Worm (Caenorhabditis elegans) whole organism, mixed stage, embryonic: Measurements from ENCODE around the gene zip-6.

ENCODE experiments used
- M03D4.4 ChIP-seq: sonication (generic microtip); optimal IDR thresholded peaks from 2 replicates; lab custom pipeline; 2017; ENCODE audit warnings: mild to moderate bottlenecking, missing genetic modification characterization, missing compliant biosample characterization
- bed-3 ChIP-seq: fragments of 200-800 bp; sonication (Bioruptor generic); optimal IDR thresholded peaks from 3 replicates; lab custom pipeline; 2018; ENCODE audit warnings: mild to moderate bottlenecking, missing genetic modification characterization, moderate library complexity, missing compliant biosample characterization
- blmp-1 ChIP-seq: fragments of 150-350 bp; optimal IDR thresholded peaks from 2 replicates; lab custom pipeline; 2014; ENCODE audit warnings: missing biosample characterization, missing genetic modification characterization
- ceh-43 ChIP-seq: fragments of 200-800 bp; sonication (Bioruptor generic); optimal IDR thresholded peaks from 2 replicates; lab custom pipeline; 2018; ENCODE audit warnings: mild to moderate bottlenecking, missing genetic modification characterization, moderate library complexity, missing compliant biosample characterization
- ces-1 ChIP-seq: fragments of 150-350 bp; optimal IDR thresholded peaks from 2 replicates; lab custom pipeline; 2014; ENCODE audit warnings: missing biosample characterization, missing genetic modification reagents, missing genetic modification characterization
- cnd-1 ChIP-seq: fragments of 200-800 bp; sonication (Bioruptor generic); optimal IDR thresholded peaks from 2 replicates; lab custom pipeline; 2018; ENCODE audit warnings: mild to moderate bottlenecking, missing genetic modification characterization, missing compliant biosample characterization
- drap-1 ChIP-seq: fragments of 200-800 bp; sonication (Bioruptor generic); optimal IDR thresholded peaks from 3 replicates; lab custom pipeline; 2018; ENCODE audit warnings: mild to moderate bottlenecking, missing genetic modification characterization, missing compliant biosample characterization
- elt-1 ChIP-seq: sonication (generic microtip); optimal IDR thresholded peaks from 2 replicates; lab custom pipeline; 2017; ENCODE audit warnings: missing genetic modification characterization, mild to moderate bottlenecking, missing compliant biosample characterization, antibody characterized with exemption, moderate library complexity, borderline replicate concordance; ENCODE audit not compliant: insufficient read depth
- elt-3 ChIP-seq: fragments of 150-350 bp; optimal IDR thresholded peaks from 2 replicates; lab custom pipeline; 2014; ENCODE audit warnings: missing biosample characterization, missing genetic modification characterization
- flh-1 ChIP-seq: fragments of 200-800 bp; sonication (Bioruptor generic); optimal IDR thresholded peaks from 2 replicates; lab custom pipeline; 2018; ENCODE audit warnings: mild to moderate bottlenecking, missing genetic modification characterization, moderate library complexity, missing compliant biosample characterization
- ham-2 ChIP-seq: fragments of 200-800 bp; sonication (Bioruptor generic); optimal IDR thresholded peaks from 2 replicates; lab custom pipeline; 2018; ENCODE audit warnings: mild to moderate bottlenecking, missing genetic modification characterization, missing compliant biosample characterization
- hlh-1 ChIP-seq: fragments of 150-350 bp; optimal IDR thresholded peaks from 2 replicates; lab custom pipeline; 2014; ENCODE audit warnings: missing biosample characterization, missing genetic modification reagents, missing genetic modification characterization
- lin-32 ChIP-seq: fragments of 200-800 bp; sonication (Bioruptor generic); optimal IDR thresholded peaks from 2 replicates; lab custom pipeline; 2018; ENCODE audit warnings: mild to moderate bottlenecking, missing genetic modification characterization, missing compliant biosample characterization
- lsy-2 ChIP-seq: fragments of 150-350 bp; optimal IDR thresholded peaks from 2 replicates; lab custom pipeline; 2014; ENCODE audit warnings: missing biosample characterization, missing genetic modification characterization
- mab-5 ChIP-seq: fragments of 150-350 bp; optimal IDR thresholded peaks from 2 replicates; lab custom pipeline; 2014; ENCODE audit warnings: missing biosample characterization, missing genetic modification characterization
- mep-1 ChIP-seq: fragments of 150-350 bp; optimal IDR thresholded peaks from 2 replicates; lab custom pipeline; 2017; ENCODE audit warnings: missing biosample characterization, missing genetic modification reagents, missing genetic modification characterization, inconsistent platforms
- mls-2 ChIP-seq: sonication (generic microtip); optimal IDR thresholded peaks from 2 replicates; lab custom pipeline; 2016; ENCODE audit warnings: mild to moderate bottlenecking, missing genetic modification characterization, moderate library complexity, missing compliant biosample characterization
- nhr-12 ChIP-seq: fragments of 150-350 bp; optimal IDR thresholded peaks from 2 replicates; lab custom pipeline; 2014; ENCODE audit warnings: missing biosample characterization, missing genetic modification characterization
- nhr-2 ChIP-seq: fragments of 150-350 bp; optimal IDR thresholded peaks from 2 replicates; lab custom pipeline; 2014; ENCODE audit warnings: missing biosample characterization, missing genetic modification characterization
- nhr-237 ChIP-seq: fragments of 150-350 bp; optimal IDR thresholded peaks from 2 replicates; lab custom pipeline; 2014; ENCODE audit warnings: missing biosample characterization, missing genetic modification characterization
- nhr-28 ChIP-seq: fragments of 150-350 bp; optimal IDR thresholded peaks from 2 replicates; lab custom pipeline; 2014; ENCODE audit warnings: missing biosample characterization, missing genetic modification characterization
- sem-2 ChIP-seq: fragments of 200-800 bp; sonication (Bioruptor generic); optimal IDR thresholded peaks from 2 replicates; lab custom pipeline; 2018; ENCODE audit warnings: mild to moderate bottlenecking, missing genetic modification characterization, missing compliant biosample characterization
- tbx-8 ChIP-seq: fragments of 200-800 bp; sonication (Bioruptor generic); optimal IDR thresholded peaks from 2 replicates; lab custom pipeline; 2018; ENCODE audit warnings: mild to moderate bottlenecking, missing genetic modification characterization, moderate library complexity, missing compliant biosample characterization
- unc-120 ChIP-seq: sonication (generic microtip); optimal IDR thresholded peaks from 2 replicates; lab custom pipeline; 2017; ENCODE audit warnings: missing genetic modification characterization, missing compliant biosample characterization; ENCODE audit not compliant: poor library complexity, severe bottlenecking
- unc-62 ChIP-seq: fragments of 150-350 bp; optimal IDR thresholded peaks from 2 replicates; lab custom pipeline; 2014; ENCODE audit warnings: missing biosample characterization, missing genetic modification reagents, missing genetic modification characterization
- zip-8 ChIP-seq: fragments of 150-350 bp; optimal IDR thresholded peaks from 2 replicates; lab custom pipeline; 2014; ENCODE audit warnings: missing biosample characterization, missing genetic modification characterization
- ztf-11 ChIP-seq: fragments of 150-350 bp; optimal IDR thresholded peaks from 2 replicates; lab custom pipeline; 2014; ENCODE audit warnings: missing biosample characterization, missing genetic modification characterization

zip-6 gene

DNA sequence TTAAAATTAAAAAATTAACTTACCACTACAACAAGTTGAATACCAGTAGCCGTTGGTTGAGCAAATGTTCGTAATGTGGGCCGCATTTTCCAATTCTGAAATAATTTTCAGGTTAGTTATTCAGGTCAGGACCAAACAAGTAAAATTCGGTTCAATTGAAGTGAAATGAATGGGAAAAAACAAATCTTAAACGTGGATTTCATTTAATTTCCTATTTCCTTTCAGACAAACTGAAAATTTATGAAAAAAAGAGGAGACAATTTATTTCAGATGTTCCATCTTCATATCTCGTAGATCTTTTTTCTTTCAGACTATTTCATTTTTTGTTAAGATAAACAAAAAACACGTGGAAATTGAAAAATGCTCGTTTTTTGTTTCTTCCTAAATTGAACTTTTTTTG is 23.4 kb upstream of the zip-6 start, which contains the start of gene C05C12.6:
Gene C05C12.6 (minus strand): TSS at position 101 of the 400 bp plus-strand sequence.
- TF ChIP-seq hlh-1 (no peak), unc-62 (no peak), lsy-2 (tag; lab: Kevin White, UChicago) (no peak), blmp-1 (tag; lab: Kevin White, UChicago) (no peak), bed-3 (no peak), nhr-12 (tag; lab: Kevin White, UChicago) (no peak), M03D4.4 (no peak), zip-8 (tag; lab: Kevin White, UChicago) (no peak), ztf-11 (no peak), elt-3 (tag; lab: Kevin White, UChicago) (no peak)

DNA sequence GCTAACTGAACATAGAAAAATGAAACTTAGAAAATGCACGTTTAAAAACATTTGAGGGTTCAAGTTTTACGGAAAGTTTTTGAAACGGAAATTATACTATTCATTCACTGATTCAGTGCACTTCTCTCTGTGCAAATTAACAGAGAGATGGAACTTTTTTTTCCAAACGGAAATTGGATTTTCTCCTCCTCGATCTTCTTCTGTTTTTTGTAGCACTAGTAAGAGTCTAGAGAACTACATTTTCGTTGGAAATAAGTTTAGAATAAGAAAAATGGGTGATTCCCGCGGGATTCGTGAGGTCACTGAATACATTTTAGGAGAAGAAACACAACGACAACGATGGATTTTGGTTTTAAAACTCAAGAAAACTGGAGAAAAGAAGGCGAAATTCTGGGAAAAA is 17.8 kb upstream of the zip-6 start:
- TF ChIP-seq ces-1 (GFP tag; lab: Kevin White, UChicago) (peak; percentile 34), elt-1 (tag; lab: Kevin White, UChicago) (no peak), cnd-1 (no peak), bed-3 (no peak), ztf-11 (no peak), nhr-28 (tag; lab: Kevin White, UChicago) (no peak)

DNA sequence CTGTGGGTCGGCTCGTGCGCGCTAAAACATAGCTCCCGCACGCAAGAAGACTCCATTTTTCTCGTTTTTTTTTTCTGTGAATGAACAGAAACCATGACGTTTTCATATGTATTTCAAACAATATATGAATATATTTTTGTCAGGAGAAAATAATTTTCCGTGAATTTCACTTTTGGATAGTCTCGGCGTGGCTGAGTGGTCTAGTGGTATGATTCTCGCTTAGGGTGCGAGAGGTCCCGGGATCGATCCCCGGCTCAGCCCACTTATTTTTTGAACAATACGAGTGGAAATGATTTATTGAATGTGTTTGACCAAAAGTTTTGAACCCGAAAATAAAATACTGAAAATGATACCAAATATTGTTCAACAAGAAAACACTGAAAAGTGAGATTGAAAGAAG is 13.4 kb upstream of the zip-6 start:
- TF ChIP-seq drap-1 (GFP tag; lab: Kevin White, UChicago) (no peak), ztf-11 (no peak), elt-1 (tag; lab: Kevin White, UChicago) (no peak), blmp-1 (tag; lab: Kevin White, UChicago) (no peak), nhr-237 (tag; lab: Kevin White, UChicago) (no peak), unc-120 (tag; lab: Kevin White, UChicago) (no peak), zip-8 (tag; lab: Kevin White, UChicago) (no peak), sem-2 (no peak), lin-32 (GFP tag; lab: Kevin White, UChicago) (no peak), cnd-1 (no peak), flh-1 (GFP tag; lab: Kevin White, UChicago) (no peak), ham-2 (no peak)

DNA sequence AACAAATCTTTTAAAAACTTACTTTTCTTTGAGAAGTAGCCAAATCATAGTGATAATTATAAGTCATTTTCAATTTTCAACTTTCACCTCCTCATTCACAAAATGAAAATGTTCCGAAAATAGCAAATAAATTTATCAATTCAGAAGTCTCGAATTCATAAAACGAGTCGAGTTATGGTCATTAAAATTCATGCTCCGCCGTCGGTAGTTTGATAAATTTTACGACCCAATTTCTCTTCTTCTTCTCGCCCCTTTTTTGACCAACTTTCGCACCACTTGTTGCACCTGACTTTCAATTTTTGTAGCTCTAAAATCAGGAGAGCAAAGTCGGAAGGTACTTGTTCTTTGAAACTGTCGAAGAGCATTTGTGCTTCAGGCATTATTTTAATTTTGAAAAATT is 12.1 kb upstream of the zip-6 start, which contains the start of gene best-7:
Gene best-7 (minus strand): TSS at position 239 of the 400 bp plus-strand sequence.
- no peak for TF ChIP-seq flh-1 (GFP tag; lab: Kevin White, UChicago)
- no peak for TF ChIP-seq hlh-1
- no peak for TF ChIP-seq mab-5 (tag; lab: Kevin White, UChicago)
- no peak for TF ChIP-seq cnd-1
- no peak for TF ChIP-seq lsy-2 (tag; lab: Kevin White, UChicago)
- no peak for TF ChIP-seq mep-1 (tag; lab: Kevin White, UChicago)
- TF ChIP-seq mls-2, result no peak
- no peak for TF ChIP-seq nhr-2 (tag; lab: Kevin White, UChicago)

DNA sequence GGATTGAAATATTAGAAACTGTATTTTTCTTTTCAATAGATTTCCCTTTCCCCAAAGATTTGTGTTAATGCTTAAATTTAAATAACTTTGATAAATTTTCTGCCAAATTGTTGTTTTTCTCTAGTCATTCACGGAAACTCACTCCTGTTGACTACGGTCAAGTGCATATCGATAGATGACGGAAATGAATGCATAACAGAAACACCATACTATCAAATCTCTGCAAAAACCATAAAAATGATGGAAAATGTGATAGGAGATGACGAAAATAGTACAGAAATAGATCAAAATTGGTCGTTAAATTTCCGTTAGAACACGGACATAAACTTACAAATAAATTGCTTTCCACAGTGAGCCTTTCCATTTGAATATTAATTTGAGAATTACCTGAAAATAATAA is 11.1 kb upstream of the zip-6 start:
- TF ChIP-seq ham-2, result no peak
- no peak for TF ChIP-seq lsy-2 (tag; lab: Kevin White, UChicago)
- no peak for TF ChIP-seq nhr-237 (tag; lab: Kevin White, UChicago)
- no peak for TF ChIP-seq tbx-8 (GFP tag; lab: Kevin White, UChicago)
- no peak for TF ChIP-seq flh-1 (GFP tag; lab: Kevin White, UChicago)
- TF ChIP-seq elt-1 (tag; lab: Kevin White, UChicago), result no peak
- no peak for TF ChIP-seq ceh-43 (GFP tag; lab: Kevin White, UChicago)
- no peak for TF ChIP-seq elt-3 (tag; lab: Kevin White, UChicago)
- TF ChIP-seq M03D4.4, result no peak
- no peak for TF ChIP-seq unc-120 (tag; lab: Kevin White, UChicago)

DNA sequence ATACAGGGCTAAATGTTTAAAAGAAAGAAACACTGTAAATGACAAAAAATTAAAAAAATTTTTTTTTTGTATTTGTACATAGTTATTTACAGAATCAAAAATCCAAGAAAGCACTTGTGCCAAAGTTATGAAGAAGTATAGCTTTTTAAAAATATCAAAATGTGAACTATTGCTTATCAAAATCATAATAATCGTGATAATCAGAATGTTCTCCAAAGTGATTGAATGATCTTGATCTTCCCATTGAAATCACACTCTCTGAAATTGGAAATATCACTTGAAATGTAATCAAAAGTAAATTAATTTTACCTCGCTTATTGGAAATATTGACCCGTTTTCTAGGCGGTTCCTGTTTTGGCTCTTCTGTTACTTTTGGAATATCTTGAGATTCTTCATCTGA is 8.6 kb upstream of the zip-6 start:
- TF ChIP-seq lsy-2 (tag; lab: Kevin White, UChicago) (no peak), zip-8 (tag; lab: Kevin White, UChicago) (no peak), sem-2 (no peak), blmp-1 (tag; lab: Kevin White, UChicago) (no peak), nhr-12 (tag; lab: Kevin White, UChicago) (no peak), hlh-1 (no peak)
